Worm (Caenorhabditis elegans) whole organism, midembryonic: ENCODE results near the gene prx-13.

Experiments used
- T22C8.4 ChIP-seq: fragments of 200-800 bp; sonication (Bioruptor generic); IDR thresholded peaks from 2 replicates; pipeline ENCODE4 v1.3.6; 2022; ENCODE audit warnings: missing genetic modification characterization, missing compliant biosample characterization
- flt-1 ChIP-seq: fragments of 200-800 bp; sonication (Bioruptor generic); IDR thresholded peaks from 2 replicates; pipeline ENCODE4 v1.3.6; 2022; ENCODE audit warnings: missing genetic modification characterization, missing compliant biosample characterization
- klf-2 ChIP-seq: fragments of 200-800 bp; sonication (Bioruptor generic); conservative IDR thresholded peaks from 2 replicates; pipeline ENCODE4 v1.3.6; 2022; ENCODE audit warnings: missing genetic modification reagents, missing genetic modification characterization, missing compliant biosample characterization

DNA sequence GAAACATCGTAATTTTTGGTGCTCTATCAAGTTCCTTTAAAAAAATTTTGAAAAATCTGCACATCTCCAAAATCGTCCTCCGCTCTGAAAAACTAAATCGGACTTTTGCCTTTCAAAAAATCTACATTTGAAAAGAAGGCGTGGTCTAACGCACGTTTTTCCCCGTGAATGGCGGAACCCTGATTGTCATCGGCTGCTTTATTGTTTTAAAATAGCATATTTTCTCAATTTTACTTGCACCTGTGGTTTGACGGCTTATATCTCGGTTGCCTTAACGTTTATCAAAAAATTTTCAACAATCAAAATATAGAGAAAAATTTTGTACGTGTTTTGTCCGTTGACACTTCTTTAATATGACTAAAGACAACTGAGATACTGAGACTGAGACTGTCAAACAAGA is 19.9 kb downstream of the prx-13 start:
- TF ChIP-seq T22C8.4 (GFP tag; lab: Robert Waterston, UW) (no peak), klf-2 (GFP tag; lab: Robert Waterston, UW) (no peak), flt-1 (GFP tag; lab: Robert Waterston, UW) (no peak)
